Worm (Caenorhabditis elegans): ENCODE measurements around the gene hum-4.

ce11 chrX:11375509-11375908, 57.9 kb downstream of the hum-4 start, which contains the start of gene F42E11.3:
- no peak for TF ChIP-seq Y22D7AL.16 (tag; optimal IDR thresholded peaks at IDR 0.05)
- no peak for TF ChIP-seq pha-4 (tag; optimal IDR thresholded peaks at IDR 0.05)
- TF ChIP-seq pax-1 (tag; optimal IDR thresholded peaks at IDR 0.05), result no peak
- no peak for TF ChIP-seq ceh-18 (tag; optimal IDR thresholded peaks at IDR 0.05)
- TF ChIP-seq C08G9.2 (tag; optimal IDR thresholded peaks at IDR 0.05), result no peak
- TF ChIP-seq hlh-8 (tag; optimal IDR thresholded peaks at IDR 0.05), result no peak
- no peak for TF ChIP-seq tbx-2 (tag; optimal IDR thresholded peaks at IDR 0.05)
- no peak for TF ChIP-seq ref-2 (tag; optimal IDR thresholded peaks at IDR 0.05)
- no peak for TF ChIP-seq unc-55 (GFP tag; optimal IDR thresholded peaks at IDR 0.05)
- TF ChIP-seq dve-1 (tag; optimal IDR thresholded peaks at IDR 0.05), result no peak
- no peak for TF ChIP-seq lim-6 (tag; optimal IDR thresholded peaks at IDR 0.05)
- TF ChIP-seq mec-3 (tag; optimal IDR thresholded peaks at IDR 0.05; ENCODE audit: borderline replicate concordance), result no peak
- no peak for TF ChIP-seq hlh-6 (tag; optimal IDR thresholded peaks at IDR 0.05)
- TF ChIP-seq K09A11.1 (tag; optimal IDR thresholded peaks at IDR 0.05; ENCODE audit: insufficient read depth), result no peak

Data from whole organism, late embryonic.